Worm (Caenorhabditis elegans): ENCODE measurements around the gene ZK666.4.

ce11 chrII:10435836-10436235, 41.2 kb upstream of the ZK666.4 start, which contains the start of gene cut-4:
- no peak for TF ChIP-seq tbx-2 (tag; optimal IDR thresholded peaks at IDR 0.05)
- TF ChIP-seq pag-3 (tag; optimal IDR thresholded peaks at IDR 0.05; ENCODE audit: borderline replicate concordance): no peak
- TF ChIP-seq ceh-24 (tag; optimal IDR thresholded peaks at IDR 0.05): no peak
- TF ChIP-seq ceh-9 (tag; optimal IDR thresholded peaks at IDR 0.05): no peak
- no peak for TF ChIP-seq pros-1 (tag; optimal IDR thresholded peaks at IDR 0.05)
- no peak for TF ChIP-seq hlh-30 (tag; optimal IDR thresholded peaks at IDR 0.05; ENCODE audit: insufficient read depth)
- no peak for TF ChIP-seq pha-4 (tag; optimal IDR thresholded peaks at IDR 0.05)
- no peak for TF ChIP-seq unc-86 (tag; optimal IDR thresholded peaks at IDR 0.05)
